Worm (Caenorhabditis elegans) whole organism, mixed stage, embryonic: ENCODE measurements around the gene Y46G5A.20.

Source experiments
- M03D4.4 ChIP-seq: sonication (generic microtip); optimal IDR thresholded peaks from 2 replicates; lab custom pipeline; 2017; ENCODE audit warnings: mild to moderate bottlenecking, missing genetic modification characterization, missing compliant biosample characterization
- bed-3 ChIP-seq: fragments of 200-800 bp; sonication (Bioruptor generic); optimal IDR thresholded peaks from 3 replicates; lab custom pipeline; 2018; ENCODE audit warnings: mild to moderate bottlenecking, missing genetic modification characterization, moderate library complexity, missing compliant biosample characterization
- blmp-1 ChIP-seq: fragments of 150-350 bp; optimal IDR thresholded peaks from 2 replicates; lab custom pipeline; 2014; ENCODE audit warnings: missing biosample characterization, missing genetic modification characterization
- ceh-39 ChIP-seq: fragments of 150-350 bp; optimal IDR thresholded peaks from 2 replicates; lab custom pipeline; 2014; ENCODE audit warnings: missing biosample characterization, missing genetic modification characterization
- ceh-43 ChIP-seq: fragments of 200-800 bp; sonication (Bioruptor generic); optimal IDR thresholded peaks from 2 replicates; lab custom pipeline; 2018; ENCODE audit warnings: mild to moderate bottlenecking, missing genetic modification characterization, moderate library complexity, missing compliant biosample characterization
- ceh-83 ChIP-seq: fragments of 200-800 bp; sonication (Bioruptor generic); optimal IDR thresholded peaks from 2 replicates; lab custom pipeline; 2018; ENCODE audit warnings: mild to moderate bottlenecking, missing genetic modification characterization, missing compliant biosample characterization
- ces-1 ChIP-seq: fragments of 150-350 bp; optimal IDR thresholded peaks from 2 replicates; lab custom pipeline; 2014; ENCODE audit warnings: missing biosample characterization, missing genetic modification reagents, missing genetic modification characterization
- cnd-1 ChIP-seq: fragments of 200-800 bp; sonication (Bioruptor generic); optimal IDR thresholded peaks from 2 replicates; lab custom pipeline; 2018; ENCODE audit warnings: mild to moderate bottlenecking, missing genetic modification characterization, missing compliant biosample characterization
- drap-1 ChIP-seq: fragments of 200-800 bp; sonication (Bioruptor generic); optimal IDR thresholded peaks from 3 replicates; lab custom pipeline; 2018; ENCODE audit warnings: mild to moderate bottlenecking, missing genetic modification characterization, missing compliant biosample characterization
- elt-1 ChIP-seq: sonication (generic microtip); optimal IDR thresholded peaks from 2 replicates; lab custom pipeline; 2017; ENCODE audit warnings: missing genetic modification characterization, mild to moderate bottlenecking, missing compliant biosample characterization, antibody characterized with exemption, moderate library complexity, borderline replicate concordance; ENCODE audit not compliant: insufficient read depth
- elt-3 ChIP-seq: fragments of 150-350 bp; optimal IDR thresholded peaks from 2 replicates; lab custom pipeline; 2014; ENCODE audit warnings: missing biosample characterization, missing genetic modification characterization
- flh-1 ChIP-seq: fragments of 200-800 bp; sonication (Bioruptor generic); optimal IDR thresholded peaks from 2 replicates; lab custom pipeline; 2018; ENCODE audit warnings: mild to moderate bottlenecking, missing genetic modification characterization, moderate library complexity, missing compliant biosample characterization
- ham-2 ChIP-seq: fragments of 200-800 bp; sonication (Bioruptor generic); optimal IDR thresholded peaks from 2 replicates; lab custom pipeline; 2018; ENCODE audit warnings: mild to moderate bottlenecking, missing genetic modification characterization, missing compliant biosample characterization
- lin-32 ChIP-seq: fragments of 200-800 bp; sonication (Bioruptor generic); optimal IDR thresholded peaks from 2 replicates; lab custom pipeline; 2018; ENCODE audit warnings: mild to moderate bottlenecking, missing genetic modification characterization, missing compliant biosample characterization
- lsy-2 ChIP-seq: fragments of 150-350 bp; optimal IDR thresholded peaks from 2 replicates; lab custom pipeline; 2014; ENCODE audit warnings: missing biosample characterization, missing genetic modification characterization
- mep-1 ChIP-seq: fragments of 150-350 bp; optimal IDR thresholded peaks from 2 replicates; lab custom pipeline; 2017; ENCODE audit warnings: missing biosample characterization, missing genetic modification reagents, missing genetic modification characterization, inconsistent platforms
- mls-2 ChIP-seq: sonication (generic microtip); optimal IDR thresholded peaks from 2 replicates; lab custom pipeline; 2016; ENCODE audit warnings: mild to moderate bottlenecking, missing genetic modification characterization, moderate library complexity, missing compliant biosample characterization
- nhr-12 ChIP-seq: fragments of 150-350 bp; optimal IDR thresholded peaks from 2 replicates; lab custom pipeline; 2014; ENCODE audit warnings: missing biosample characterization, missing genetic modification characterization
- nhr-2 ChIP-seq: fragments of 150-350 bp; optimal IDR thresholded peaks from 2 replicates; lab custom pipeline; 2014; ENCODE audit warnings: missing biosample characterization, missing genetic modification characterization
- nhr-237 ChIP-seq: fragments of 150-350 bp; optimal IDR thresholded peaks from 2 replicates; lab custom pipeline; 2014; ENCODE audit warnings: missing biosample characterization, missing genetic modification characterization
- nhr-28 ChIP-seq: fragments of 150-350 bp; optimal IDR thresholded peaks from 2 replicates; lab custom pipeline; 2014; ENCODE audit warnings: missing biosample characterization, missing genetic modification characterization
- nhr-76 ChIP-seq: sonication (generic microtip); optimal IDR thresholded peaks from 2 replicates; lab custom pipeline; 2017; ENCODE audit warnings: missing biosample characterization, missing genetic modification characterization
- pha-4 ChIP-seq: fragments of 150-350 bp; optimal IDR thresholded peaks from 2 replicates; lab custom pipeline; 2018; ENCODE audit warnings: missing biosample characterization, missing genetic modification reagents, missing genetic modification characterization
- sem-2 ChIP-seq: fragments of 200-800 bp; sonication (Bioruptor generic); optimal IDR thresholded peaks from 2 replicates; lab custom pipeline; 2018; ENCODE audit warnings: mild to moderate bottlenecking, missing genetic modification characterization, missing compliant biosample characterization
- snpc-4 ChIP-seq: fragments of 150-350 bp; optimal IDR thresholded peaks from 2 replicates; lab custom pipeline; 2014; ENCODE audit warnings: missing biosample characterization, missing genetic modification characterization
- sptf-1 ChIP-seq: sonication (generic microtip); optimal IDR thresholded peaks from 2 replicates; lab custom pipeline; 2017; ENCODE audit warnings: mild to moderate bottlenecking, missing genetic modification characterization, moderate library complexity, missing compliant biosample characterization
- tbx-8 ChIP-seq: fragments of 200-800 bp; sonication (Bioruptor generic); optimal IDR thresholded peaks from 2 replicates; lab custom pipeline; 2018; ENCODE audit warnings: mild to moderate bottlenecking, missing genetic modification characterization, moderate library complexity, missing compliant biosample characterization
- unc-120 ChIP-seq: sonication (generic microtip); optimal IDR thresholded peaks from 2 replicates; lab custom pipeline; 2017; ENCODE audit warnings: missing genetic modification characterization, missing compliant biosample characterization; ENCODE audit not compliant: poor library complexity, severe bottlenecking
- unc-39 ChIP-seq: fragments of 150-350 bp; optimal IDR thresholded peaks from 2 replicates; lab custom pipeline; 2014; ENCODE audit warnings: missing biosample characterization, missing genetic modification characterization
- unc-62 ChIP-seq: fragments of 150-350 bp; optimal IDR thresholded peaks from 2 replicates; lab custom pipeline; 2014; ENCODE audit warnings: missing biosample characterization, missing genetic modification reagents, missing genetic modification characterization
- zip-8 ChIP-seq: fragments of 150-350 bp; optimal IDR thresholded peaks from 2 replicates; lab custom pipeline; 2014; ENCODE audit warnings: missing biosample characterization, missing genetic modification characterization
- ztf-11 ChIP-seq: fragments of 150-350 bp; optimal IDR thresholded peaks from 2 replicates; lab custom pipeline; 2014; ENCODE audit warnings: missing biosample characterization, missing genetic modification characterization

Y46G5A.20 gene

ce11 chrII:12810709-12811108, at the start of gene Y46G5A.20:
Gene Y46G5A.20, plus strand, starts transcription at chrII:12811009.
- no peak for TF ChIP-seq sptf-1 (tag; lab: Kevin White, UChicago)
- TF ChIP-seq pha-4, result no peak
- no peak for TF ChIP-seq elt-3 (tag; lab: Kevin White, UChicago)
- no peak for TF ChIP-seq drap-1 (GFP tag; lab: Kevin White, UChicago)
- no peak for TF ChIP-seq bed-3 (GFP tag; lab: Kevin White, UChicago)
- no peak for TF ChIP-seq ceh-43 (GFP tag; lab: Kevin White, UChicago)
- no peak for TF ChIP-seq elt-1 (tag; lab: Kevin White, UChicago)
- TF ChIP-seq flh-1 (GFP tag; lab: Kevin White, UChicago), result no peak
- TF ChIP-seq nhr-12 (tag; lab: Kevin White, UChicago), result no peak
- TF ChIP-seq tbx-8 (GFP tag; lab: Kevin White, UChicago), result no peak
- TF ChIP-seq nhr-237 (tag; lab: Kevin White, UChicago), result no peak

ce11 chrII:12764476-12764875, 46.3 kb upstream of the Y46G5A.20 start:
- no peak for TF ChIP-seq nhr-76 (tag; lab: Kevin White, UChicago)
- no peak for TF ChIP-seq ces-1 (GFP tag; lab: Kevin White, UChicago)
- TF ChIP-seq lin-32, result no peak
- no peak for TF ChIP-seq lsy-2 (tag; lab: Kevin White, UChicago)
- no peak for TF ChIP-seq elt-3 (tag; lab: Kevin White, UChicago)
- TF ChIP-seq mep-1 (tag; lab: Kevin White, UChicago), result no peak
- no peak for TF ChIP-seq bed-3 (GFP tag; lab: Kevin White, UChicago)
- TF ChIP-seq unc-62, result no peak
- no peak for TF ChIP-seq ceh-83 (GFP tag; lab: Kevin White, UChicago)
- no peak for TF ChIP-seq sem-2 (GFP tag; lab: Kevin White, UChicago)
- TF ChIP-seq drap-1 (GFP tag; lab: Kevin White, UChicago), result no peak
- no peak for TF ChIP-seq zip-8 (tag; lab: Kevin White, UChicago)
- no peak for TF ChIP-seq elt-1 (tag; lab: Kevin White, UChicago)
- no peak for TF ChIP-seq tbx-8 (GFP tag; lab: Kevin White, UChicago)
- TF ChIP-seq nhr-2 (tag; lab: Kevin White, UChicago), result no peak
- TF ChIP-seq unc-120 (tag; lab: Kevin White, UChicago), result no peak
- no peak for TF ChIP-seq mls-2 (tag; lab: Kevin White, UChicago)
- TF ChIP-seq flh-1 (GFP tag; lab: Kevin White, UChicago), result no peak
- no peak for TF ChIP-seq unc-39 (tag; lab: Kevin White, UChicago)
- no peak for TF ChIP-seq ztf-11 (tag; lab: Kevin White, UChicago)

- no peak for TF ChIP-seq blmp-1 (tag; lab: Kevin White, UChicago)
- no peak for TF ChIP-seq M03D4.4
- no peak for TF ChIP-seq mep-1 (tag; lab: Kevin White, UChicago)
- TF ChIP-seq cnd-1, result no peak
- no peak for TF ChIP-seq unc-120 (tag; lab: Kevin White, UChicago)
- TF ChIP-seq zip-8 (tag; lab: Kevin White, UChicago), result no peak
- no peak for TF ChIP-seq ham-2 (GFP tag; lab: Kevin White, UChicago)
- no peak for TF ChIP-seq lin-32
- no peak for TF ChIP-seq sptf-1 (tag; lab: Kevin White, UChicago)
- no peak for TF ChIP-seq bed-3 (GFP tag; lab: Kevin White, UChicago)
- TF ChIP-seq snpc-4 (tag; lab: Kevin White, UChicago), result no peak
- no peak for TF ChIP-seq mls-2 (tag; lab: Kevin White, UChicago)
- TF ChIP-seq ceh-39 (tag; lab: Kevin White, UChicago), result no peak
- TF ChIP-seq ceh-43 (GFP tag; lab: Kevin White, UChicago), result no peak
- TF ChIP-seq elt-3 (tag; lab: Kevin White, UChicago), result no peak
- TF ChIP-seq nhr-76 (tag; lab: Kevin White, UChicago), result no peak
- no peak for TF ChIP-seq ces-1 (GFP tag; lab: Kevin White, UChicago)
- TF ChIP-seq nhr-28 (tag; lab: Kevin White, UChicago), result no peak
- TF ChIP-seq flh-1 (GFP tag; lab: Kevin White, UChicago), result no peak
Measured at ce11 chrII:12766443-12767188, 44.2 kb upstream of the Y46G5A.20 start.
